Worm (Caenorhabditis elegans) whole organism, L3 larva: ENCODE results near the gene K01G5.10.

Experiments
- aly-2 ChIP-seq: fragments of 150-350 bp; optimal IDR thresholded peaks from 2 replicates; lab custom pipeline; 2014; ENCODE audit warnings: missing biosample characterization, missing genetic modification characterization
- ceh-82 ChIP-seq: fragments of 150-350 bp; optimal IDR thresholded peaks from 2 replicates; lab custom pipeline; 2014; ENCODE audit warnings: missing biosample characterization, missing genetic modification characterization
- eor-1 ChIP-seq, 2 experiments: fragments of 150-350 bp; optimal IDR thresholded peaks; 2 replicates each; lab custom pipeline; 2014 to 2018; ENCODE audit warnings: missing biosample characterization in 2 of 2, missing genetic modification characterization in 2 of 2
- nhr-76 ChIP-seq: fragments of 150-350 bp; sonication (generic microtip); optimal IDR thresholded peaks from 5 replicates; lab custom pipeline; 2014; ENCODE audit warnings: missing biosample characterization, missing genetic modification characterization
- unc-39 ChIP-seq: sonication (generic microtip); optimal IDR thresholded peaks from 4 replicates; lab custom pipeline; 2017; ENCODE audit warnings: missing biosample characterization, missing genetic modification characterization

- TF ChIP-seq ceh-82 (tag; lab: Kevin White, UChicago) (no peak), unc-39 (tag; lab: Kevin White, UChicago) (no peak), nhr-76 (tag; lab: Kevin White, UChicago) (no peak), aly-2 (no peak), eor-1 (tag; optimal IDR thresholded peaks at IDR 0.05; lab: Kevin White, UChicago) (no peak)
Observed at ce11 chrIII:10758422-10758821, at the start of gene K01G5.10.
